Worm (Caenorhabditis elegans) whole organism, L4/young adult: Measurements from ENCODE around the gene C15C8.6.

ENCODE experiments used
- W03F9.2 ChIP-seq: fragments of 150-350 bp; optimal IDR thresholded peaks from 2 replicates; lab custom pipeline; 2014; ENCODE audit warnings: missing biosample characterization, missing genetic modification characterization
- dao-5 ChIP-seq: sonication (generic microtip); optimal IDR thresholded peaks from 2 replicates; lab custom pipeline; 2016; ENCODE audit warnings: missing genotype, missing genetic modification characterization, moderate library complexity, missing compliant biosample characterization
- him-1 ChIP-seq: sonication (generic microtip); optimal IDR thresholded peaks from 2 replicates; lab custom pipeline; 2016; ENCODE audit warnings: missing genotype, missing genetic modification reagents, missing genetic modification characterization, missing compliant biosample characterization

- TF ChIP-seq W03F9.2 (tag; lab: Kevin White, UChicago), result no peak
- TF ChIP-seq him-1 (tag; lab: Kevin White, UChicago), result no peak
- no peak for TF ChIP-seq dao-5 (tag; lab: Kevin White, UChicago)
These were observed 3.5 kb upstream of the C15C8.6 start, which contains the start of gene gpa-13 for ce11 chrV:12754839-12755238.
